Worm (Caenorhabditis elegans): ENCODE measurements around the gene F38B6.6.
A peak's percentile ranks its signal among the peaks of the same experiment; 100 is the strongest.

Gene F38B6.6

DNA sequence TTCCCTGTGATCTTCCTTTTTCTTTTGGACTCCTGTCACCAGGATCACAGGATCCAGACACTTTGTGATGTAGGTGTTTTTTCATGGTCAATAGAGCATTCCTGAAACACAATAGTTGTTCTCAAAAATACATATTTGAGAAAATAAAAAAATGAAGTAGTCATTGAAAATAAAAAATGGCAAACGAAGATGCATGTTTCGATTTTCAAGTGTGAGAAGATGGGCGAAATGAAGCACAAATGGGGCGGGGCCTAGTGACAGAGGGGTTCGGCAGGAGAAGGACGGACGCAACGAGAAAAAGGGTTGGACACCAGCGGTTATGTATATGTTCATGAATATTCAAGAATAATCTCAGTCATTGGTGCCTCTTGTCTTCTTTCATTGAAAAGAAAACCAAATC, at the start of gene F38B6.6:
Gene F38B6.6, minus strand, starts transcription at position 101 of the 400 bp plus-strand sequence.
- TF ChIP-seq Y22D7AL.16 (tag; optimal IDR thresholded peaks at IDR 0.05) (no peak), sdc-2 (tag; optimal IDR thresholded peaks at IDR 0.05) (no peak), ceh-31 (tag; optimal IDR thresholded peaks at IDR 0.05) (no peak), gmeb-2 (tag; optimal IDR thresholded peaks at IDR 0.05) (no peak), T23F11.4 (GFP tag; optimal IDR thresholded peaks at IDR 0.05) (no peak), madf-2 (tag; optimal IDR thresholded peaks at IDR 0.05) (no peak), ref-2 (tag; optimal IDR thresholded peaks at IDR 0.05) (no peak), C38D4.7 (GFP tag; optimal IDR thresholded peaks at IDR 0.05) (no peak), ceh-48 (tag; optimal IDR thresholded peaks at IDR 0.05) (no peak), fax-1 (tag; optimal IDR thresholded peaks at IDR 0.05) (no peak), lin-11 (tag; optimal IDR thresholded peaks at IDR 0.05) (no peak), ztf-16 (tag; optimal IDR thresholded peaks at IDR 0.05) (no peak)

DNA sequence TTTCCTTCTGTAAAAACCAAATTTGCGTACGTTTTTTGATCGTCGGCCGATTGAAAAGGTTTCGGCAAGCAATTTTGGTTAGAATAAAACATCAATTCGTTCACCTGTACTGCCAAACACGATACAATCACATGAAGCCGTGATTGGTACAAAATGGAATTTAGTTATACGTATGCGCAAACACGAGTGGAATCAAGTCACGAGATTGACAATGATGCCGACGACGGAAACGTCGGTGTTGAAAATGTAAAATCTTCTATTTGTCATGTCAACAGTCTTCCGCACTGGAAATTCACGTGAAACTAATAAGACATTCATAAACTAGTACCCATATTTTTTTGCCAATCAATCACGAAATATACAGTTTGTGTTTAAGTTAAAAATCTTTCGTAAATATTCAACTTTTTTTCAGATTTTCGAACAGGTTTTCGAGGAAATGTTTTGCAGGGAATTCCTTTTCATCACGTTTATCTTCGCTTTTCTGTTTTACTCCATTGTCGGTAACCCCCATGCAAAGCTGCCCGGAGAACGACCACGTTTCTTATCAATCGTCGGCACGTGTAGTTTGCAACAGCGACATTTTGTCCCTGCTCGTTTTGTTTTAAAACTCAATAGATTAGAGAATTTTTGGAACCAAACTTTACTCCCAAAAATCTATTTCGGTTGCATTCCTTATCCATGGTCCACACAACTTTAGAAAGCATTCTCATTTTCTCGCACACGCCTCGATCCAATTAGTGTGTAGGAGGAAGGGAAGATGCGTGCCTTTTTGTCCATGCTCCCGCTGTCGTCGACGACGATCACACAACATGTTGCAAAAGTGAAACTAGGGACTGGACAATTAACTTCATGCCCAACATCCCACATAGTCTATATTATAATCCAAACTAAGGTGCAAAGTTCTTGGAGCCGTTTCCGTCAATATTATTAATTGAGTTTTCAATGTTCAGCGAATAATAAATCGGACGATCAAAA, 49.4 kb upstream of the F38B6.6 start:
- no peak for TF ChIP-seq K09A11.1 (tag; optimal IDR thresholded peaks at IDR 0.05; ENCODE audit: insufficient read depth)
- TF ChIP-seq hlh-30 (tag; optimal IDR thresholded peaks at IDR 0.05; ENCODE audit: insufficient read depth), result peak; percentile 6
- TF ChIP-seq unc-42 (tag; optimal IDR thresholded peaks at IDR 0.05), result peak; percentile 74

DNA sequence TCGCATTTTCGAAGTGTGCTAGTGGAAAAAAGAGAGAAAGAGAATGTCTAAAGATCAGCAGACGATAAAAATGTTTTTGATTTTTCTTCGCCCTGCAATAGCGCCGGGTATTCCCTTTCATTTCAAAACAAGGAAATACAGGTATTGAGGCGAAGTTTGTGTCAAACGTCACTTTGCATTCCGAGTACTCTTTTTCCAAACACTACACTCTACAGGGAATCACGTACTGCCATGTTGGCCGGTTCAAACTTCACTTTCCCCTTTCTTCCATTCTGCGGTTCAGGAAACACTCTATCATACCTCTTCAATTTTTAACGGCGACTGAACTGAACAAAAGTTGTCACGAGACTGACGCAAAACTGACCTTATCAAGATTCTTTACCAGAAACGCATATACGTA, 48.6 kb upstream of the F38B6.6 start:
- TF ChIP-seq F13H6.1 (tag; optimal IDR thresholded peaks at IDR 0.05) (no peak), gmeb-2 (tag; optimal IDR thresholded peaks at IDR 0.05) (no peak), lim-6 (tag; optimal IDR thresholded peaks at IDR 0.05) (no peak), fkh-6 (tag; optimal IDR thresholded peaks at IDR 0.05) (no peak), K02D7.2 (tag; optimal IDR thresholded peaks at IDR 0.05) (no peak)

DNA sequence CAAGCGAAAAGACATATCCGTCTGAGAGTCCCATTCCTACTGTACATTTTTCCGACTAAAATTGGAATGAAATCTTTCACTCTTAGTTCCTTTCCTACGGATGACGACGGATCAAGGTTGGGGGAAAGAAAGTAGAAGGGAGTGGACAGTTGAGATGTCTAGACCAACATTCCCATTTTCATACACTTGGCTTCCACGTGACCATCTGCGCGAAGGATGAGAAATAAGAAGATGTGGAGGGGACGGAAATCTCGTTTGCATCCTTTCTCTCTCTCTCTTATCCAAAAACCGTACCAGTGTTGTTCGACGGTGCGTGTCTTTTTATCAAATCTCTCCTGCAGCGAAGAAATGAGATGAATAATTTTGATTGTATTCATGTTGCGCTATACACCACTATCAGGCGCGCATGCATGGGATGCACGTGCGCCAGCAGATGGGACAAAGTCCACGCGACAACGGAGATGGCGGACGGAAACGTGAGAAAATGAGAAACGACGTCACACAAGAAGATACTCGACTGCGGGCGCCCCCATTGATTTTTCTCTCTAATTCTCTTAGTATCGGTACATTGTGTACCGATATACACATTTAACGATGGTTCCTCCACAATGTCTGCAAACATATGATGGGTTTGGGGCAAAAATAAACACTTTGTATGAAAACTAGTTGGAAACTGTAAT, 47.6 kb upstream of the F38B6.6 start:
- TF ChIP-seq elt-4 (tag; optimal IDR thresholded peaks at IDR 0.05), result no peak
- TF ChIP-seq pax-1 (tag; optimal IDR thresholded peaks at IDR 0.05), result no peak
- TF ChIP-seq zip-5 (tag; optimal IDR thresholded peaks at IDR 0.05), result no peak
- TF ChIP-seq fkh-10 (GFP tag; optimal IDR thresholded peaks at IDR 0.05), result no peak
- TF ChIP-seq C38D4.7 (GFP tag; optimal IDR thresholded peaks at IDR 0.05), result no peak
- peak; percentile 94 for TF ChIP-seq ceh-18 (tag; optimal IDR thresholded peaks at IDR 0.05)
- TF ChIP-seq dve-1 (tag; optimal IDR thresholded peaks at IDR 0.05), result peak; percentile 41
- no peak for TF ChIP-seq tbx-7 (tag; optimal IDR thresholded peaks at IDR 0.05)
- no peak for TF ChIP-seq npax-4 (tag; optimal IDR thresholded peaks at IDR 0.05)
- no peak for TF ChIP-seq C08G9.2 (tag; optimal IDR thresholded peaks at IDR 0.05)
- TF ChIP-seq hlh-15 (tag; optimal IDR thresholded peaks at IDR 0.05), result no peak
- TF ChIP-seq pha-2 (tag; optimal IDR thresholded peaks at IDR 0.05), result no peak
- TF ChIP-seq pros-1 (tag; optimal IDR thresholded peaks at IDR 0.05), result peak; percentile 62
- no peak for TF ChIP-seq ahr-1 (tag; optimal IDR thresholded peaks at IDR 0.05)
- peak; percentile 73 for TF ChIP-seq tbx-2 (tag; optimal IDR thresholded peaks at IDR 0.05)
- no peak for TF ChIP-seq ets-4 (tag; optimal IDR thresholded peaks at IDR 0.05)
- TF ChIP-seq sox-2 (GFP tag; IDR thresholded peaks at IDR 0.05), result no peak
- TF ChIP-seq hlh-13 (GFP tag; optimal IDR thresholded peaks at IDR 0.05), result no peak
- no peak for TF ChIP-seq lim-6 (tag; optimal IDR thresholded peaks at IDR 0.05)
- no peak for TF ChIP-seq pat-9 (tag; optimal IDR thresholded peaks at IDR 0.05)
- peak; percentile 92 for TF ChIP-seq rnt-1 (tag; optimal IDR thresholded peaks at IDR 0.05)
- no peak for TF ChIP-seq ceh-22 (tag; optimal IDR thresholded peaks at IDR 0.05)
- no peak for TF ChIP-seq unc-86 (tag; optimal IDR thresholded peaks at IDR 0.05)
- TF ChIP-seq ref-2 (tag; optimal IDR thresholded peaks at IDR 0.05), result peak; percentile 85
- TF ChIP-seq mec-3 (tag; optimal IDR thresholded peaks at IDR 0.05; ENCODE audit: borderline replicate concordance), result no peak
- no peak for TF ChIP-seq dmd-4 (tag; optimal IDR thresholded peaks at IDR 0.05; ENCODE audit: borderline replicate concordance)
- TF ChIP-seq unc-3 (GFP tag; conservative IDR thresholded peaks at IDR 0.05), result no peak
- no peak for TF ChIP-seq unc-3 (tag; optimal IDR thresholded peaks at IDR 0.05)
- TF ChIP-seq madf-2 (tag; optimal IDR thresholded peaks at IDR 0.05), result no peak
- peak; percentile 2 for TF ChIP-seq ceh-30 (tag; optimal IDR thresholded peaks at IDR 0.05)

Measured in whole organism, late embryonic.